Worm (Caenorhabditis elegans) whole organism, late embryonic: ENCODE measurements around the gene C27H6.9.
A peak's percentile ranks its signal among the peaks of the same experiment; 100 is the strongest.

Experiments used
- C08G9.2 ChIP-seq: sonication (generic microtip); optimal IDR thresholded peaks from 2 replicates; lab custom pipeline; 2016; ENCODE audit warnings: mild to moderate bottlenecking, missing genetic modification characterization, moderate library complexity, missing compliant biosample characterization
- F13H6.1 ChIP-seq: sonication (generic microtip); optimal IDR thresholded peaks from 2 replicates; lab custom pipeline; 2016; ENCODE audit warnings: missing genetic modification characterization, missing compliant biosample characterization
- K02D7.2 ChIP-seq: sonication (generic microtip); optimal IDR thresholded peaks from 2 replicates; lab custom pipeline; 2017; ENCODE audit warnings: mild to moderate bottlenecking, missing genetic modification characterization, missing compliant biosample characterization
- K09A11.1 ChIP-seq: sonication (generic microtip); optimal IDR thresholded peaks from 2 replicates; lab custom pipeline; 2017; ENCODE audit warnings: antibody characterized with exemption, mild to moderate bottlenecking, missing genetic modification characterization, missing compliant biosample characterization; ENCODE audit not compliant: insufficient read depth
- T23F11.4 ChIP-seq: fragments of 200-800 bp; sonication (Bioruptor generic); optimal IDR thresholded peaks from 2 replicates; lab custom pipeline; 2018; ENCODE audit warnings: mild to moderate bottlenecking, missing genetic modification characterization, missing compliant biosample characterization
- ahr-1 ChIP-seq: sonication (generic microtip); optimal IDR thresholded peaks from 2 replicates; lab custom pipeline; 2016; ENCODE audit warnings: missing genetic modification characterization, missing compliant biosample characterization
- ceh-14 ChIP-seq: sonication (generic microtip); optimal IDR thresholded peaks from 2 replicates; lab custom pipeline; 2016; ENCODE audit warnings: missing genotype, missing genetic modification characterization, missing compliant biosample characterization
- ceh-18 ChIP-seq: sonication (generic microtip); optimal IDR thresholded peaks from 2 replicates; lab custom pipeline; 2016; ENCODE audit warnings: missing genetic modification characterization, missing compliant biosample characterization
- ceh-19 ChIP-seq: fragments of 200-800 bp; sonication (Bioruptor generic); optimal IDR thresholded peaks from 2 replicates; lab custom pipeline; 2018; ENCODE audit warnings: mild to moderate bottlenecking, missing genetic modification characterization, missing compliant biosample characterization
- ceh-22 ChIP-seq: sonication (generic microtip); optimal IDR thresholded peaks from 2 replicates; lab custom pipeline; 2017; ENCODE audit warnings: missing biosample characterization, missing genetic modification characterization
- ceh-31 ChIP-seq: sonication (generic microtip); optimal IDR thresholded peaks from 2 replicates; lab custom pipeline; 2016; ENCODE audit warnings: missing genetic modification characterization, missing compliant biosample characterization
- ceh-34 ChIP-seq: sonication (generic microtip); optimal IDR thresholded peaks from 2 replicates; lab custom pipeline; 2016; ENCODE audit warnings: mild to moderate bottlenecking, missing genetic modification characterization, missing compliant biosample characterization
- ceh-6 ChIP-seq: fragments of 200-800 bp; sonication (Bioruptor generic); optimal IDR thresholded peaks from 2 replicates; lab custom pipeline; 2018; ENCODE audit warnings: mild to moderate bottlenecking, missing genetic modification characterization, missing compliant biosample characterization
- ceh-9 ChIP-seq: sonication (generic microtip); optimal IDR thresholded peaks from 2 replicates; lab custom pipeline; 2016; ENCODE audit warnings: mild to moderate bottlenecking, missing genetic modification characterization, inconsistent platforms, missing compliant biosample characterization
- dmd-4 ChIP-seq: sonication (generic microtip); optimal IDR thresholded peaks from 2 replicates; lab custom pipeline; 2016; ENCODE audit warnings: borderline replicate concordance, missing genetic modification characterization, missing compliant biosample characterization
- dve-1 ChIP-seq: sonication (generic microtip); optimal IDR thresholded peaks from 2 replicates; lab custom pipeline; 2017; ENCODE audit warnings: antibody characterized with exemption, mild to moderate bottlenecking, missing genetic modification characterization, missing compliant biosample characterization
- elt-2 ChIP-seq: sonication (generic microtip); optimal IDR thresholded peaks from 2 replicates; lab custom pipeline; 2016; ENCODE audit warnings: missing genetic modification reagents, missing genetic modification characterization, missing compliant biosample characterization
- elt-4 ChIP-seq: sonication (generic microtip); optimal IDR thresholded peaks from 2 replicates; lab custom pipeline; 2016; ENCODE audit warnings: missing genetic modification characterization, missing compliant biosample characterization
- eyg-1 ChIP-seq: sonication (generic microtip); optimal IDR thresholded peaks from 2 replicates; lab custom pipeline; 2016; ENCODE audit warnings: missing genotype, missing genetic modification characterization, missing compliant biosample characterization
- fkh-10 ChIP-seq: fragments of 150-350 bp; optimal IDR thresholded peaks from 2 replicates; lab custom pipeline; 2014; ENCODE audit warnings: missing biosample characterization, missing genetic modification reagents, missing genetic modification characterization
- fkh-6 ChIP-seq: sonication (generic microtip); optimal IDR thresholded peaks from 2 replicates; lab custom pipeline; 2016; ENCODE audit warnings: missing genetic modification characterization, missing compliant biosample characterization
- gmeb-2 ChIP-seq: sonication (generic microtip); optimal IDR thresholded peaks from 2 replicates; lab custom pipeline; 2016; ENCODE audit warnings: missing genetic modification characterization, inconsistent platforms, missing compliant biosample characterization
- hlh-13 ChIP-seq: fragments of 200-800 bp; sonication (Bioruptor generic); optimal IDR thresholded peaks from 2 replicates; lab custom pipeline; 2018; ENCODE audit warnings: mild to moderate bottlenecking, missing genetic modification characterization, missing compliant biosample characterization
- hlh-30 ChIP-seq: sonication (generic microtip); optimal IDR thresholded peaks from 2 replicates; lab custom pipeline; 2017; ENCODE audit warnings: antibody characterized with exemption, missing genetic modification characterization, missing compliant biosample characterization; ENCODE audit not compliant: insufficient read depth
- hlh-6 ChIP-seq: sonication (generic microtip); optimal IDR thresholded peaks from 2 replicates; lab custom pipeline; 2016; ENCODE audit warnings: missing genotype, missing genetic modification characterization, missing compliant biosample characterization
- lim-6 ChIP-seq: sonication (generic microtip); optimal IDR thresholded peaks from 2 replicates; lab custom pipeline; 2016; ENCODE audit warnings: missing genetic modification characterization, missing compliant biosample characterization
- lin-11 ChIP-seq: fragments of 200-800 bp; sonication (Bioruptor generic); optimal IDR thresholded peaks from 2 replicates; lab custom pipeline; 2018; ENCODE audit warnings: mild to moderate bottlenecking, missing genetic modification characterization, missing compliant biosample characterization
- madf-2 ChIP-seq: sonication (generic microtip); optimal IDR thresholded peaks from 2 replicates; lab custom pipeline; 2017; ENCODE audit warnings: missing genetic modification characterization, missing compliant biosample characterization
- mec-3 ChIP-seq: sonication (generic microtip); optimal IDR thresholded peaks from 2 replicates; lab custom pipeline; 2016; ENCODE audit warnings: borderline replicate concordance, missing genetic modification characterization, missing compliant biosample characterization
- nfya-1 ChIP-seq: sonication (generic microtip); optimal IDR thresholded peaks from 2 replicates; lab custom pipeline; 2017; ENCODE audit warnings: missing genetic modification characterization, mild to moderate bottlenecking, missing compliant biosample characterization, antibody characterized with exemption, moderate library complexity
- nhr-11 ChIP-seq: fragments of 150-350 bp; optimal IDR thresholded peaks from 2 replicates; lab custom pipeline; 2014; ENCODE audit warnings: missing biosample characterization, missing genetic modification characterization
- nhr-232 ChIP-seq: sonication (generic microtip); optimal IDR thresholded peaks from 2 replicates; lab custom pipeline; 2016; ENCODE audit warnings: missing genetic modification characterization, missing compliant biosample characterization
- pat-9 ChIP-seq: fragments of 200-800 bp; sonication (Bioruptor generic); optimal IDR thresholded peaks from 2 replicates; lab custom pipeline; 2018; ENCODE audit warnings: mild to moderate bottlenecking, missing genetic modification characterization, moderate library complexity, missing compliant biosample characterization
- pax-1 ChIP-seq: fragments of 150-350 bp; optimal IDR thresholded peaks from 2 replicates; lab custom pipeline; 2014; ENCODE audit warnings: missing biosample characterization, missing genetic modification characterization
- pha-4 ChIP-seq: fragments of 150-350 bp; optimal IDR thresholded peaks from 2 replicates; lab custom pipeline; 2018; ENCODE audit warnings: missing biosample characterization, missing genetic modification reagents, missing genetic modification characterization
- pqm-1 ChIP-seq: sonication (generic microtip); optimal IDR thresholded peaks from 2 replicates; lab custom pipeline; 2016; ENCODE audit warnings: missing genetic modification characterization, missing compliant biosample characterization
- pros-1 ChIP-seq: fragments of 150-350 bp; optimal IDR thresholded peaks from 2 replicates; lab custom pipeline; 2014; ENCODE audit warnings: missing biosample characterization, missing genetic modification reagents, missing genetic modification characterization
- ref-2 ChIP-seq: sonication (generic microtip); optimal IDR thresholded peaks from 2 replicates; lab custom pipeline; 2016; ENCODE audit warnings: missing genetic modification characterization, missing compliant biosample characterization
- sdc-2 ChIP-seq: sonication (generic microtip); optimal IDR thresholded peaks from 2 replicates; lab custom pipeline; 2016; ENCODE audit warnings: missing genotype, missing genetic modification characterization, missing compliant biosample characterization
- sox-2 ChIP-seq: fragments of 200-800 bp; sonication (Bioruptor generic); IDR thresholded peaks from 2 replicates; pipeline ENCODE4 v1.3.6; 2022; ENCODE audit warnings: missing genetic modification reagents, missing genetic modification characterization, missing compliant biosample characterization
- sox-4 ChIP-seq: sonication (generic microtip); optimal IDR thresholded peaks from 2 replicates; lab custom pipeline; 2017; ENCODE audit warnings: mild to moderate bottlenecking, missing genetic modification characterization, inconsistent platforms, missing compliant biosample characterization
- syd-9 ChIP-seq: sonication (generic microtip); optimal IDR thresholded peaks from 2 replicates; lab custom pipeline; 2016; ENCODE audit warnings: mild to moderate bottlenecking, missing genetic modification characterization, moderate library complexity, missing compliant biosample characterization
- tbx-2 ChIP-seq: sonication (generic microtip); optimal IDR thresholded peaks from 2 replicates; lab custom pipeline; 2016; ENCODE audit warnings: missing genetic modification characterization, missing compliant biosample characterization
- tbx-7 ChIP-seq: sonication (generic microtip); optimal IDR thresholded peaks from 2 replicates; lab custom pipeline; 2016; ENCODE audit warnings: missing genotype, missing genetic modification characterization, missing compliant biosample characterization
- unc-42 ChIP-seq: sonication (generic microtip); optimal IDR thresholded peaks from 2 replicates; lab custom pipeline; 2016; ENCODE audit warnings: missing genotype, missing genetic modification characterization, missing compliant biosample characterization
- unc-55 ChIP-seq: sonication (generic microtip); optimal IDR thresholded peaks from 2 replicates; lab custom pipeline; 2017; ENCODE audit warnings: missing biosample characterization, missing genetic modification reagents, missing genetic modification characterization

The C27H6.9 gene

DNA sequence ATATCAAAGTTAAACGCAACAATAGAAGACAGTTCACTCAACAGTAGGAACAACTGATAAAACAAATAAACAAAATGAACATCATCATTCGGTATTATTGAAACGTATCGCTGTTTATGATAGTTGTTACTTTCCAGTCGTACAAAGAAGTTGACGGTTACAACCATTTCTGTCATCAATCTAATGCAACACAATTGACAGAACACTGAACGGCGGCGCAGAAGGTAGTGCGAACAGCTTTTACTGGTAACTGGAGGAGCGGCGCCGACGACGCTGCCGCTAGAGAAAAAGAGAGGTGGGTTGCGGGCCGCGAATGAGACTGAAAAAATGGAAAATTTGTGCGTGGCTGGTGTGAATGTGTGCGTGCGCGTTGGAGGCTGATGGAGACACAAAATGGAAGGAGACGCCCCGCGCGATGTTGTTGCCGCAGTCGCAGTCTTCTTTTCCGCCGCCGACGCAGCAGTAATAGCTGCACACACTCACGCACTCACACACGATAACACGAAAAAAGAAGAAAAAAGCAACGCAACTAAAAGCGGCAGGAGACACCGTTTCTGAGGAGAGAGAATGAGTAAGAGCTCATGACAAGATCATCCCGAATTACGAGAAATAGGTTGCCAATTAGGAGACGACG, 18.4 kb upstream of the C27H6.9 start:
- TF ChIP-seq ceh-9 (tag; lab: Kevin White, UChicago) = no peak
- peak; percentile 16 for TF ChIP-seq ref-2 (tag; lab: Kevin White, UChicago)
- no peak for TF ChIP-seq mec-3 (tag; lab: Kevin White, UChicago)
- TF ChIP-seq ceh-14 = peak; percentile 26
- peak; percentile 21 for TF ChIP-seq unc-42
- peak; percentile 48 for TF ChIP-seq hlh-6 (tag; lab: Kevin White, UChicago)
- peak; percentile 28 for TF ChIP-seq ceh-31 (tag; lab: Kevin White, UChicago)

- TF ChIP-seq unc-42 (peak; percentile 4), nfya-1 (tag; lab: Kevin White, UChicago) (no peak), F13H6.1 (tag; lab: Kevin White, UChicago) (no peak), ceh-6 (GFP tag; lab: Kevin White, UChicago) (no peak), ceh-34 (no peak), hlh-6 (tag; lab: Kevin White, UChicago) (no peak), pqm-1 (tag; lab: Kevin White, UChicago) (no peak)
Observed at ce11 chrV:9965891-9966290, 16.8 kb upstream of the C27H6.9 start.

- no peak for TF ChIP-seq pha-4 (tag; lab: Kevin White, UChicago)
- peak; percentile 95 for TF ChIP-seq dmd-4 (tag; lab: Kevin White, UChicago)
- TF ChIP-seq ceh-19 = peak; percentile 96
- no peak for TF ChIP-seq pax-1 (tag; lab: Kevin White, UChicago)
- TF ChIP-seq lim-6 (tag; lab: Kevin White, UChicago) = peak; percentile 77
- TF ChIP-seq ceh-22 (tag; lab: Kevin White, UChicago) = no peak
- TF ChIP-seq eyg-1 (tag; lab: Kevin White, UChicago) = peak; percentile 81
- TF ChIP-seq elt-2 (tag; lab: Kevin White, UChicago) = peak; percentile 93
- peak; percentile 60 for TF ChIP-seq pros-1 (tag; lab: Kevin White, UChicago)
- peak; percentile 76 for TF ChIP-seq dve-1
- TF ChIP-seq lin-11 (tag; lab: Kevin White, UChicago) = peak; percentile 88
- peak; percentile 89 for TF ChIP-seq ceh-18 (tag; lab: Kevin White, UChicago)
- TF ChIP-seq elt-4 (tag; lab: Kevin White, UChicago) = peak; percentile 87
- TF ChIP-seq sox-2 (GFP tag; lab: Robert Waterston, UW) = peak; percentile 89
- peak; percentile 89 for TF ChIP-seq tbx-2 (tag; lab: Kevin White, UChicago)
- peak; percentile 82 for TF ChIP-seq ceh-31 (tag; lab: Kevin White, UChicago)
- peak; percentile 90 for TF ChIP-seq hlh-13 (GFP tag; lab: Kevin White, UChicago)
- peak; percentile 95 for TF ChIP-seq pat-9
- no peak for TF ChIP-seq nhr-11 (tag; lab: Kevin White, UChicago)
- TF ChIP-seq unc-55 (GFP tag; lab: Kevin White, UChicago) = no peak
- TF ChIP-seq K09A11.1 (tag; lab: Kevin White, UChicago) = peak; percentile 61
- peak; percentile 87 for TF ChIP-seq nhr-232 (tag; lab: Kevin White, UChicago)
- TF ChIP-seq C08G9.2 = peak; percentile 88
- peak; percentile 93 for TF ChIP-seq sox-4 (tag; lab: Kevin White, UChicago)
- peak; percentile 94 for TF ChIP-seq ceh-6 (GFP tag; lab: Kevin White, UChicago)
- peak; percentile 89 for TF ChIP-seq K02D7.2
- TF ChIP-seq syd-9 (tag; lab: Kevin White, UChicago) = peak; percentile 96
- TF ChIP-seq ahr-1 (tag; lab: Kevin White, UChicago) = peak; percentile 63
- peak; percentile 94 for TF ChIP-seq fkh-6
- TF ChIP-seq T23F11.4 = peak; percentile 93
- TF ChIP-seq hlh-30 = peak; percentile 42
- TF ChIP-seq mec-3 (tag; lab: Kevin White, UChicago) = peak; percentile 69
- TF ChIP-seq fkh-10 (GFP tag; lab: Kevin White, UChicago) = peak; percentile 15
- TF ChIP-seq gmeb-2 (tag; lab: Kevin White, UChicago) = peak; percentile 97
- peak; percentile 83 for TF ChIP-seq ref-2 (tag; lab: Kevin White, UChicago)
- TF ChIP-seq ceh-34 = peak; percentile 95
- peak; percentile 87 for TF ChIP-seq madf-2 (tag; lab: Kevin White, UChicago)
- TF ChIP-seq tbx-7 (tag; lab: Kevin White, UChicago) = peak; percentile 54
- peak; percentile 85 for TF ChIP-seq sdc-2 (tag; lab: Kevin White, UChicago)
Observed at ce11 chrV:9970119-9970518, 12.5 kb upstream of the C27H6.9 start.
